Worm (Caenorhabditis elegans) whole organism, L4 larva: ENCODE data around the gene shpk-1.

Experiments
- D1046.2 ChIP-seq: fragments of 200-800 bp; sonication (Bioruptor generic); IDR thresholded peaks from 2 replicates; pipeline ENCODE4 v1.3.6; 2022; ENCODE audit warnings: missing genetic modification characterization, missing compliant biosample characterization
- F37D6.2 ChIP-seq: sonication (generic microtip); optimal IDR thresholded peaks from 2 replicates; lab custom pipeline; 2016; ENCODE audit warnings: mild to moderate bottlenecking, missing genetic modification characterization, missing compliant biosample characterization
- Y105C5A.15 ChIP-seq: fragments of 200-800 bp; sonication (Bioruptor generic); IDR thresholded peaks from 2 replicates; pipeline ENCODE4 v1.3.6; 2022; ENCODE audit warnings: missing genetic modification characterization, missing compliant biosample characterization
- Y5F2A.4 ChIP-seq: fragments of 200-800 bp; sonication (Bioruptor generic); optimal IDR thresholded peaks from 2 replicates; lab custom pipeline; 2018; ENCODE audit warnings: mild to moderate bottlenecking, missing genetic modification characterization, missing compliant biosample characterization
- aha-1 ChIP-seq: fragments of 150-350 bp; peaks from one replicate; lab custom pipeline; 2014; ENCODE audit warnings: missing biosample characterization, missing genetic modification characterization
- ama-1 ChIP-seq: fragments of 150-350 bp; optimal IDR thresholded peaks from 2 replicates; lab custom pipeline; 2014; ENCODE audit warnings: inconsistent platforms, mixed read lengths
- ceh-32 ChIP-seq: sonication (generic microtip); optimal IDR thresholded peaks from 2 replicates; lab custom pipeline; 2016; ENCODE audit warnings: mild to moderate bottlenecking, missing genetic modification characterization, missing compliant biosample characterization; ENCODE audit not compliant: poor library complexity
- ctbp-1 ChIP-seq: fragments of 200-800 bp; sonication (Bioruptor generic); IDR thresholded peaks from 2 replicates; pipeline ENCODE4 v1.3.6; 2022; ENCODE audit warnings: missing genetic modification reagents, missing genetic modification characterization, missing compliant biosample characterization
- daf-16 ChIP-seq, 3 experiments: sonication (generic microtip); optimal IDR thresholded peaks; 2 replicates each; lab custom pipeline; 2016 to 2017; ENCODE audit warnings: missing genetic modification characterization in 3 of 3, missing genetic modification reagents in 3 of 3, mild to moderate bottlenecking in 2 of 3, missing compliant biosample characterization in 2 of 3, missing biosample characterization in 1 of 3, moderate library complexity in 1 of 3
- daf-19 ChIP-seq: fragments of 200-800 bp; sonication (Bioruptor generic); conservative IDR thresholded peaks from 2 replicates; pipeline ENCODE4 v1.3.6; 2022; ENCODE audit warnings: missing genetic modification characterization, missing compliant biosample characterization
- dmd-6 ChIP-seq: fragments of 200-800 bp; sonication (Bioruptor generic); IDR thresholded peaks from 2 replicates; pipeline ENCODE4 v1.3.6; 2022; ENCODE audit warnings: missing genetic modification reagents, missing genetic modification characterization, missing compliant biosample characterization
- dmd-8 ChIP-seq: fragments of 200-800 bp; sonication (Bioruptor generic); IDR thresholded peaks from 2 replicates; pipeline ENCODE4 v1.3.6; 2022; ENCODE audit warnings: missing genetic modification characterization, missing compliant biosample characterization
- hlh-11 ChIP-seq: fragments of 200-800 bp; sonication (Bioruptor generic); optimal IDR thresholded peaks from 2 replicates; lab custom pipeline; 2018; ENCODE audit warnings: mild to moderate bottlenecking, missing genetic modification characterization, missing compliant biosample characterization
- lin-38 ChIP-seq: fragments of 200-800 bp; sonication (Bioruptor generic); IDR thresholded peaks from 2 replicates; pipeline ENCODE4 v1.3.6; 2022; ENCODE audit warnings: missing genetic modification reagents, missing genetic modification characterization, missing compliant biosample characterization
- lir-3 ChIP-seq: sonication (generic microtip); optimal IDR thresholded peaks from 2 replicates; lab custom pipeline; 2016; ENCODE audit warnings: mild to moderate bottlenecking, missing genetic modification characterization, missing compliant biosample characterization
- lsy-2 ChIP-seq, 2 experiments: fragments of 150-350 bp in 1 of 2; sonication (generic microtip) in 1 of 2; optimal IDR thresholded peaks; 2 replicates each; lab custom pipeline; 2014 to 2017; ENCODE audit warnings: missing biosample characterization in 2 of 2, missing genetic modification characterization in 2 of 2
- mep-1 ChIP-seq: fragments of 150-350 bp; sonication (generic microtip); optimal IDR thresholded peaks from 3 replicates; lab custom pipeline; 2014; ENCODE audit warnings: missing biosample characterization, missing genetic modification characterization
- nhr-10 ChIP-seq: fragments of 150-350 bp; optimal IDR thresholded peaks from 2 replicates; lab custom pipeline; 2014; ENCODE audit warnings: missing biosample characterization, missing genetic modification characterization
- nhr-102 ChIP-seq: sonication (generic microtip); optimal IDR thresholded peaks from 2 replicates; lab custom pipeline; 2016; ENCODE audit warnings: mild to moderate bottlenecking, missing genetic modification characterization, moderate library complexity, missing compliant biosample characterization
- nhr-111 ChIP-seq: fragments of 200-800 bp; sonication (Bioruptor generic); optimal IDR thresholded peaks from 2 replicates; lab custom pipeline; 2018; ENCODE audit warnings: mild to moderate bottlenecking, missing genetic modification characterization, missing compliant biosample characterization
- nhr-237 ChIP-seq: sonication (generic microtip); optimal IDR thresholded peaks from 2 replicates; lab custom pipeline; 2017; ENCODE audit warnings: missing biosample characterization, missing genetic modification characterization
- nhr-25 ChIP-seq: sonication (generic microtip); optimal IDR thresholded peaks from 2 replicates; lab custom pipeline; 2017; ENCODE audit warnings: missing genetic modification characterization, mild to moderate bottlenecking, missing compliant biosample characterization, antibody characterized with exemption, moderate library complexity, borderline replicate concordance; ENCODE audit not compliant: insufficient read depth
- pha-4 ChIP-seq, 2 experiments: fragments of 150-350 bp in 1 of 2; fragments of 200-800 bp in 1 of 2; sonication (Bioruptor generic) in 1 of 2; IDR thresholded peaks in 1 of 2; optimal IDR thresholded peaks in 1 of 2; 2 replicates each; pipeline versions ENCODE4 v1.3.6 to Lab custom; 2014 to 2022; ENCODE audit warnings: missing genetic modification characterization in 2 of 2, missing genetic modification reagents in 2 of 2, missing biosample characterization in 1 of 2, missing compliant biosample characterization in 1 of 2
- php-3 ChIP-seq: fragments of 200-800 bp; sonication (Bioruptor generic); IDR thresholded peaks from 2 replicates; pipeline ENCODE4 v1.3.6; 2022; ENCODE audit warnings: missing genetic modification reagents, missing genetic modification characterization, missing compliant biosample characterization
- saeg-2 ChIP-seq: fragments of 200-800 bp; sonication (Bioruptor generic); IDR thresholded peaks from 2 replicates; pipeline ENCODE4 v1.3.6; 2022; ENCODE audit warnings: missing genetic modification reagents, missing genetic modification characterization, missing compliant biosample characterization
- set-16 ChIP-seq: fragments of 200-800 bp; sonication (Bioruptor generic); IDR thresholded peaks from 2 replicates; pipeline ENCODE4 v1.3.6; 2022; ENCODE audit warnings: missing genetic modification reagents, missing genetic modification characterization, missing compliant biosample characterization
- snpc-4 ChIP-seq: fragments of 150-350 bp; optimal IDR thresholded peaks from 2 replicates; lab custom pipeline; 2014; ENCODE audit warnings: missing biosample characterization, missing genetic modification characterization
- spr-1 ChIP-seq: sonication (generic microtip); optimal IDR thresholded peaks from 2 replicates; lab custom pipeline; 2016; ENCODE audit warnings: mild to moderate bottlenecking, missing genetic modification characterization, missing compliant biosample characterization
- spr-3 ChIP-seq: fragments of 200-800 bp; sonication (Bioruptor generic); optimal IDR thresholded peaks from 2 replicates; lab custom pipeline; 2018; ENCODE audit warnings: mild to moderate bottlenecking, missing genetic modification characterization, missing compliant biosample characterization
- unc-62 ChIP-seq, 3 experiments: fragments of 150-350 bp in 1 of 3; sonication (generic microtip); optimal IDR thresholded peaks in 2 of 3; peaks in 1 of 3; 1 replicate in 1 of 3; 2 replicates in 2 of 3; lab custom pipeline; 2014 to 2017; ENCODE audit warnings: missing biosample characterization in 3 of 3, missing genetic modification characterization in 3 of 3, missing genetic modification reagents in 3 of 3, missing genotype in 1 of 3
- ztf-7 ChIP-seq: fragments of 150-350 bp; optimal IDR thresholded peaks from 2 replicates; lab custom pipeline; 2014; ENCODE audit warnings: missing biosample characterization, missing genetic modification characterization

Gene shpk-1

DNA sequence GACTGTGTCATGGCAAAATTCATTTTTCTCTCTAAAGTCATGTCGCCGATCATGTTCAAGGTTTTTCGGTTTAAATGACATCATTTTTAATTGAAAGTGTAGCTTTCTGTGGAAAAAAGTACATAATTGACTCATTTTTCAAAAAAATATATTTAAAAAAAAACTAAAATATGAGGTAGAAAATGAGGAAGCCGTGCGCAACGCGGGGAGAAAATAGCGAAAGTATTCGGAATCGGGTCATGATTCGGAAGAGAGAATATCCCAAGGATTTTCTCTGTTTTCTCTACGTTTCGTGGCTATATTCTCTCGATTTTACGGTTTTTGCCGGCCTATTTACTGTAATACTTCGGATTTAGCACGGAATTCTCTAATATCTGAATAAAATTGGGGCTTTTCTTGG is 47.1 kb upstream of the shpk-1 start:
- TF ChIP-seq nhr-237 (tag; lab: Kevin White, UChicago) (no peak), dmd-8 (GFP tag; lab: Robert Waterston, UW) (no peak), spr-3 (GFP tag; lab: Kevin White, UChicago) (no peak), Y5F2A.4 (no peak), lir-3 (tag; lab: Kevin White, UChicago) (no peak), F37D6.2 (tag; lab: Kevin White, UChicago) (no peak), spr-1 (tag; lab: Kevin White, UChicago) (no peak), nhr-111 (GFP tag; lab: Kevin White, UChicago) (no peak), nhr-10 (no peak), nhr-25 (tag; lab: Kevin White, UChicago) (no peak)

DNA sequence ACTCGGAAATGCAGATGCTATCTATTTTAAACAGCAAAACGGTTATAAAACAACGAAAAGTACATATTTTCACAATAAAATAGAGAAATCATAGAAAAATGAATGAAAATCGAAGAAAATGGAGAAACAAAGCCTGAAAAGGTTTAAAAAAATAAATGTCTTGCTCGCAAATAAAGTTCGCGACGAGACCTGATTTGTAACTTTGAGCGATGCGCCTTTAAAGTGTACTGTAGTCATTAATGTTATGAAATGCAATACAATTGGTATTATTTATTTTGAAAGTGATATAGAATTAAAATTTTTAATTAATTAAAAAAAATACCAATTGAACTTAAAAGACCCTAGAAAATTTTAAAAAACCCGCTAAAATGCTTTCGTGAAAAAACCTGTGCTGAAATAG is 46.6 kb upstream of the shpk-1 start:
- TF ChIP-seq aha-1 (tag; lab: Kevin White, UChicago) (peak; percentile 2), dmd-8 (GFP tag; lab: Robert Waterston, UW) (no peak)
- TF ChIP-seq, all 104 proteins: peak for 1

DNA sequence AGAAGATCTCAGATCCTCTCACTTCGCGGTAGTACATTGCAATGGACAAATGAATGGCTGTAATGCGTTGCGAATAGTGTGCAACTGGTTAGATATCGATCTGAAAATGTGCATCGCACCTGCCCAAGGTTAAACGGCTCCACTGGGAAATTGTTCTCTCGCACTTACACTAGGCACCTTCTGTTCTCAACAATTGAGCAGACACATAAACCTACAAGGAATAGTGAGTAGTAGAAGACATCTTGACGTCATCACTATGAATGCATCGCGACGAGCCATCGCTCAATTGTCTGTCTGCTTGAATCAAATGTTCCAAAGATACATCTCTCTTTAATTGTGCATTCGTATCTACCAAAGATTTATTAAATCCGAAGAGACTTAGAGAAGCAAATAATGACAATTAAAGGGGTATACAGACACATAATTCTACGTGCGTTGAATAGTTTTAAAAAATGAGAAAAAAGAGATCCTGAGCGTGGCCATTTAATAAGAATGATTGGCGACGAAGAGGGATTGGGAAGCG is 44.8 kb upstream of the shpk-1 start, which contains the start of gene T05D4.2:
T05D4.2 (minus strand) TSS at position 83 of the 523 bp plus-strand sequence.
- peak; percentile 11 for TF ChIP-seq hlh-11
- 0 out of 2 replicates have a peak, but pooled peaks have one; percentile 49 for TF ChIP-seq daf-19 (GFP tag; lab: Robert Waterston, UW)
- no peak for TF ChIP-seq nhr-10
- TF ChIP-seq ama-1 (lab: Kevin White, UChicago) = peak; percentile 57
- TF ChIP-seq php-3 (GFP tag; lab: Robert Waterston, UW) = no peak
- TF ChIP-seq lin-38 (GFP tag; lab: Robert Waterston, UW) = no peak
- TF ChIP-seq unc-62 (GFP tag; optimal IDR thresholded peaks at IDR 0.05 in 1 of 2; lab: Kevin White, UChicago) = peak in 1 of 2 experiments; percentile 97
- TF ChIP-seq unc-62 (tag; optimal IDR thresholded peaks at IDR 0.05; lab: Kevin White, UChicago) = no peak
- peak; percentile 8 for TF ChIP-seq mep-1 (tag; lab: Kevin White, UChicago)
- peak in 1 of 2 experiments; percentile 59 for TF ChIP-seq lsy-2 (tag; optimal IDR thresholded peaks at IDR 0.05; lab: Kevin White, UChicago)
- no peak for TF ChIP-seq snpc-4 (tag; lab: Kevin White, UChicago)
- no peak for TF ChIP-seq daf-16 (GFP tag; optimal IDR thresholded peaks at IDR 0.05; lab: Kevin White, UChicago)
- no peak for TF ChIP-seq daf-16 (tag; optimal IDR thresholded peaks at IDR 0.05; lab: Kevin White, UChicago)
- no peak for TF ChIP-seq ztf-7 (tag; lab: Kevin White, UChicago)
- TF ChIP-seq saeg-2 (GFP tag; lab: Robert Waterston, UW) = no peak
- TF ChIP-seq ctbp-1 (GFP tag; lab: Robert Waterston, UW) = 0 out of 2 replicates have a peak, but pooled peaks have one; percentile 39
- TF ChIP-seq nhr-25 (tag; lab: Kevin White, UChicago) = no peak
- no peak for TF ChIP-seq pha-4 (GFP tag; IDR thresholded peaks at IDR 0.05; lab: Robert Waterston, UW)
- TF ChIP-seq pha-4 (tag; optimal IDR thresholded peaks at IDR 0.05; lab: Kevin White, UChicago) = no peak
- TF ChIP-seq D1046.2 (GFP tag; lab: Robert Waterston, UW) = 0 out of 2 replicates have a peak, but pooled peaks have one; percentile 23
- TF ChIP-seq Y105C5A.15 (GFP tag; lab: Robert Waterston, UW) = no peak
- TF ChIP-seq ceh-32 (tag; lab: Kevin White, UChicago) = no peak

DNA sequence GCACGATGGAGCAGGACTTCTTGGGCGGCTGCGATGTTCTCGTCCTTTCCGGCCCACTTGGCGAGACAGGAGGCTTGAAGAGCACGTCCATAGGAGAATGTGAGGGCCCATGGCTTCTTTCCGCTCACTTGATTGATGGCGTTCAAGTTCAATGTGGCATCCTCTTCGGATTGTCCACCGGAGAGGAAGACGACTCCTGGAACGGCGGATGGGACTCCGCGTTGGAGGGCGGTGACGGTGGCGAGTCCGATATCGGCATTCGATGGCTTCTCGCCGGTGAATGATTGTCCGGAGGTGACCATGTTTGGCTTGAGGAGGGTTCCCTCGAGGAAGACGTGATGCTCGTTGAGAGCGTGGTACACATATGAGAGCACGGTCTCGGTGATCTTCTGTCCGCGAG is 44.2 kb upstream of the shpk-1 start:
- TF ChIP-seq nhr-102 (tag; lab: Kevin White, UChicago) = no peak
- TF ChIP-seq ctbp-1 (GFP tag; lab: Robert Waterston, UW) = 0 out of 2 replicates have a peak, but pooled peaks have one; percentile 49
- TF ChIP-seq set-16 (GFP tag; lab: Robert Waterston, UW) = peak; percentile 84
- no peak for TF ChIP-seq nhr-25 (tag; lab: Kevin White, UChicago)
- no peak for TF ChIP-seq dmd-6 (GFP tag; lab: Robert Waterston, UW)
